Fruit fly (Drosophila melanogaster): Measurements from ENCODE around the gene CG7131.
A peak's percentile ranks its signal among the peaks of the same experiment; 100 is the strongest.

CG7131 gene

dm6 chr3R:18311368-18311919 is 22.9 kb upstream of the CG7131 start:
- TF ChIP-seq lola (GFP tag; optimal IDR thresholded peaks at IDR 0.05) (no peak), Hr78 (GFP tag; optimal IDR thresholded peaks at IDR 0.05) (no peak), rgr (GFP tag; optimal IDR thresholded peaks at IDR 0.05) (peak; percentile 11), sage (GFP tag; optimal IDR thresholded peaks at IDR 0.05) (no peak), Jra (GFP tag; optimal IDR thresholded peaks at IDR 0.05) (no peak), Rel (GFP tag; optimal IDR thresholded peaks at IDR 0.05) (no peak), Rel (tag; optimal IDR thresholded peaks at IDR 0.05) (no peak), tai (GFP tag; optimal IDR thresholded peaks at IDR 0.05) (no peak), OdsH (GFP tag; optimal IDR thresholded peaks at IDR 0.05) (peak; percentile 25), usp (GFP tag; optimal IDR thresholded peaks at IDR 0.05) (no peak), Dfd (GFP tag; optimal IDR thresholded peaks at IDR 0.05) (no peak), Mio (GFP tag; optimal IDR thresholded peaks at IDR 0.05) (no peak), foxo (GFP tag; optimal IDR thresholded peaks at IDR 0.05) (peak in 1 of 2 experiments; percentile 52), woc (GFP tag; optimal IDR thresholded peaks at IDR 0.05) (peak; percentile 27), jim (GFP tag; optimal IDR thresholded peaks at IDR 0.05) (peak; percentile 92), pan (optimal IDR thresholded peaks at IDR 0.05) (no peak), brk (GFP tag; optimal IDR thresholded peaks at IDR 0.05) (no peak), fru (GFP tag; optimal IDR thresholded peaks at IDR 0.05) (peak; percentile 23), CG32264 (GFP tag; optimal IDR thresholded peaks at IDR 0.05) (no peak), CG9705 (GFP tag; optimal IDR thresholded peaks at IDR 0.05) (no peak), dmrt93B (GFP tag; optimal IDR thresholded peaks at IDR 0.05) (no peak), ey (GFP tag; optimal IDR thresholded peaks at IDR 0.05) (no peak), Hr83 (GFP tag; optimal IDR thresholded peaks at IDR 0.05; ENCODE audit: poor library complexity, severe bottlenecking) (peak; percentile 73), br (GFP tag; optimal IDR thresholded peaks at IDR 0.05) (no peak), h (GFP tag; optimal IDR thresholded peaks at IDR 0.05) (no peak), dsf (GFP tag; optimal IDR thresholded peaks at IDR 0.05; ENCODE audit: borderline replicate concordance) (no peak), Hnf4 (GFP tag; optimal IDR thresholded peaks at IDR 0.05) (no peak), Sp1 (GFP tag; optimal IDR thresholded peaks at IDR 0.05) (peak; percentile 80), dl (GFP tag; optimal IDR thresholded peaks at IDR 0.05; ENCODE audit: insufficient read depth in 1 of 2, partially characterized antibody in 2 of 2) (peak in 1 of 2 experiments; percentile 46), CrebA (GFP tag; optimal IDR thresholded peaks at IDR 0.05; ENCODE audit: borderline replicate concordance) (no peak), Dif (GFP tag; optimal IDR thresholded peaks at IDR 0.05; ENCODE audit: partially characterized antibody) (peak; percentile 75), Myc (optimal IDR thresholded peaks at IDR 0.05) (no peak), psq (GFP tag; optimal IDR thresholded peaks at IDR 0.05) (peak; percentile 67), N (GFP tag; optimal IDR thresholded peaks at IDR 0.05) (no peak), HLH106 (tag; optimal IDR thresholded peaks at IDR 0.05) (peak; percentile 60), GATAd (GFP tag; optimal IDR thresholded peaks at IDR 0.05) (no peak), Vsx2 (GFP tag; optimal IDR thresholded peaks at IDR 0.05; ENCODE audit: partially characterized antibody) (no peak), sv (GFP tag; optimal IDR thresholded peaks at IDR 0.05) (no peak), Abd-B (GFP tag; optimal IDR thresholded peaks at IDR 0.05) (no peak)

DNA sequence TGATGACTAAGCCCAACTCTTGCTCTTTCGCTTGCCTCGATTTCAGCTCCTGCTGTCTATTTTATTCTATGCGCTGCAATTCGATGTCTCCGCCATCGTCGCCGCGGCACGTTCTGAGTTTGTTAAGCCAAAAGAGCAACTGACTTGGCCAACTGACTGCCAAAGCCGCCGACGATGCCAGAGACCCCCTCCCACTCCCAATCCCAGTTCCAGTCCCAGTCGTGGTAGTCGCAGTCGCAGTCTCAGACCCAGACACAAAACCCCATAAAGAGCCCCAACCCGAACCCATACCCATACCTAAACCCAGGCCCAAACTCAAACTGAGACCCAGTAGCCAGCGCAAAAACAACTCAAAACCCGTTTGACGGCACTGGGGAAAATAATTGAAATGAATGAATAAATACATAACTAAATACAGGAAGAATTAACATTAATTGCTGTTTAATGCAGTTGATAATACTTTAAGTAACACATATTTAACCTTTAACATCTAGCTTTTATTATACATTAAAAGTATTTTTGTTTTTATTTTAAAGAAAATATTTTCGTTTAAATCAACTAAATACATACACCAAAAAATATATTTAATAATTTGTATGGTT is 22.3 kb upstream of the CG7131 start:
- TF ChIP-seq Hnf4 (GFP tag; optimal IDR thresholded peaks at IDR 0.05) = no peak
- TF ChIP-seq br (GFP tag; optimal IDR thresholded peaks at IDR 0.05) = peak; percentile 9
- peak; percentile 63 for TF ChIP-seq Dif (GFP tag; optimal IDR thresholded peaks at IDR 0.05; ENCODE audit: partially characterized antibody)
- peak; percentile 41 for TF ChIP-seq psq (GFP tag; optimal IDR thresholded peaks at IDR 0.05)
- TF ChIP-seq dl (GFP tag; optimal IDR thresholded peaks at IDR 0.05; ENCODE audit: insufficient read depth in 1 of 2, partially characterized antibody in 2 of 2) = peak in 1 of 2 experiments; percentile 23
- no peak for TF ChIP-seq sv (GFP tag; optimal IDR thresholded peaks at IDR 0.05)
- no peak for TF ChIP-seq Rel (GFP tag; optimal IDR thresholded peaks at IDR 0.05)
- TF ChIP-seq Rel (tag; optimal IDR thresholded peaks at IDR 0.05) = peak; percentile 24
- peak; percentile 68 for TF ChIP-seq HLH106 (tag; optimal IDR thresholded peaks at IDR 0.05)
- peak; percentile 0 for TF ChIP-seq fru (GFP tag; optimal IDR thresholded peaks at IDR 0.05)
- TF ChIP-seq Hr78 (GFP tag; optimal IDR thresholded peaks at IDR 0.05) = no peak

Data from whole organism, wandering third instar larva.